Fruit fly (Drosophila melanogaster) whole organism, pupa: ENCODE measurements around the gene Fam92.

Experiments
- CG13204 ChIP-seq: fragments of 200-800 bp; sonication (Bioruptor generic); optimal IDR thresholded peaks from 2 replicates; lab custom pipeline; 2018; ENCODE audit warnings: missing biosample characterization, mild to moderate bottlenecking, missing genetic modification characterization, moderate library complexity
- CG17806 ChIP-seq: fragments of 200-800 bp; sonication (Bioruptor generic); optimal IDR thresholded peaks from 2 replicates; lab custom pipeline; 2018; ENCODE audit warnings: missing biosample characterization, mild to moderate bottlenecking, missing genetic modification characterization, moderate library complexity
- CG4496 ChIP-seq: fragments of 200-800 bp; sonication (Bioruptor generic); IDR thresholded peaks from 3 replicates; pipeline ENCODE4 v1.3.6; 2022; ENCODE audit warnings: missing biosample characterization, missing genetic modification characterization
- CG8159 ChIP-seq: fragments of 200-800 bp; sonication (Bioruptor generic); optimal IDR thresholded peaks from 3 replicates; lab custom pipeline; 2018; ENCODE audit warnings: missing biosample characterization, mild to moderate bottlenecking, missing genetic modification characterization, moderate library complexity
- CG8301 ChIP-seq: fragments of 200-800 bp; sonication (Bioruptor generic); optimal IDR thresholded peaks from 2 replicates; lab custom pipeline; 2018; ENCODE audit warnings: missing biosample characterization, mild to moderate bottlenecking, missing genetic modification characterization
- CG9948 ChIP-seq: fragments of 200-800 bp; sonication (Bioruptor generic); optimal IDR thresholded peaks from 2 replicates; lab custom pipeline; 2018; ENCODE audit warnings: missing biosample characterization, mild to moderate bottlenecking, missing genetic modification characterization, moderate library complexity
- D1 ChIP-seq: fragments of 200-800 bp; sonication (Bioruptor generic); optimal IDR thresholded peaks from 2 replicates; lab custom pipeline; 2018; ENCODE audit warnings: missing biosample characterization, mild to moderate bottlenecking, missing genetic modification characterization, moderate library complexity
- Ets98B ChIP-seq: fragments of 200-800 bp; sonication (Bioruptor generic); IDR thresholded peaks from 2 replicates; pipeline ENCODE4 v1.3.6; 2022; ENCODE audit warnings: missing biosample characterization, missing genetic modification characterization
- Pif1A ChIP-seq: fragments of 200-800 bp; sonication (Bioruptor generic); optimal IDR thresholded peaks from 3 replicates; lab custom pipeline; 2016; ENCODE audit warnings: missing biosample characterization, missing genetic modification characterization
- Pif1B ChIP-seq: fragments of 200-800 bp; sonication (Bioruptor generic); optimal IDR thresholded peaks from 3 replicates; lab custom pipeline; 2016; ENCODE audit warnings: missing biosample characterization, missing genetic modification characterization
- gl ChIP-seq: fragments of 200-800 bp; sonication (Bioruptor generic); optimal IDR thresholded peaks from 2 replicates; lab custom pipeline; 2018; ENCODE audit warnings: missing biosample characterization, mild to moderate bottlenecking, missing genetic modification characterization
- rn ChIP-seq: fragments of 200-800 bp; sonication (Bioruptor generic); IDR thresholded peaks from 2 replicates; pipeline ENCODE4 v1.3.6; 2022; ENCODE audit warnings: missing biosample characterization, missing genetic modification characterization

DNA sequence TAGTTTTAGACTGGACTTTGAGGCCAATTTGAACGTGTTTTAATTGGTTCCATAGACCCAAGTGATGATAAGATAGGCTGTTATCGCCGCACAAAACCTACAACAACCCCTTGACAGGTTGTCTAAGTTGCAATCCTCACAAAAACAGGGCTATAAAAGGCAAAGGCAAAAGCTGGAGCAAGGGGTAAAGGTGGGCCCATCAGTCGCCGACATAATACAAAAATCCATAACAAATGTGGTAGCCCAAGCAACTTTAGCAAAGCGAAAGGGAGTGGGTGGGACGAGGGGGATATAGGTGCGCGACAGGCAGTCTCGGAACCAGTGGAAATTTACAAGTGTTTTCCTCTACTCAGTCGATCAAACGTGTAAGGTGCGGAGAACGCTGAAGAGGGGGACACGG is 39.4 kb downstream of the Fam92 start:
- TF ChIP-seq CG17806 (tag; lab: Kevin White, UChicago) (no peak), CG4496 (GFP tag; lab: Robert Waterston, UW) (no peak), gl (tag; lab: Kevin White, UChicago) (no peak), CG9948 (tag; lab: Kevin White, UChicago) (no peak), Pif1B (GFP tag; lab: Kevin White, UChicago) (no peak), D1 (tag; lab: Kevin White, UChicago) (no peak), CG13204 (GFP tag; lab: Kevin White, UChicago) (no peak), rn (no peak), Pif1A (GFP tag; lab: Kevin White, UChicago) (no peak), Ets98B (no peak), CG8159 (tag; lab: Kevin White, UChicago) (no peak), CG8301 (tag; lab: Kevin White, UChicago) (no peak)
